Worm (Caenorhabditis elegans) whole organism, dauer: ENCODE results near the gene C05C8.7.

Source experiments
- unc-62 ChIP-seq: sonication (generic microtip); optimal IDR thresholded peaks from 2 replicates; lab custom pipeline; 2017; ENCODE audit warnings: missing biosample characterization, missing genetic modification reagents, missing genetic modification characterization

C05C8.7 gene

ce11 chrV:7246951-7247350, at the start of gene C05C8.7:
Gene C05C8.7, minus strand, starts transcription at chrV:7247050.
- TF ChIP-seq unc-62 (GFP tag; lab: Kevin White, UChicago) = no peak

- TF ChIP-seq unc-62 (GFP tag; lab: Kevin White, UChicago) = no peak
These were observed 48.4 kb upstream of the C05C8.7 start, which contains the start of gene F07G11.4 for ce11 chrV:7295270-7295669. Gene F07G11.4, minus strand, starts transcription at chrV:7295370.

ce11 chrV:7288699-7289098, 41.8 kb upstream of the C05C8.7 start, which contains the start of gene C13A2.1:
Gene C13A2.1, plus strand, starts transcription at chrV:7288999.
- TF ChIP-seq unc-62 (GFP tag; lab: Kevin White, UChicago) = no peak

ce11 chrV:7282037-7282436, 35.2 kb upstream of the C05C8.7 start, which contains the start of gene C13A2.3:
Gene C13A2.3, plus strand, starts transcription at chrV:7282337.
- no peak for TF ChIP-seq unc-62 (GFP tag; lab: Kevin White, UChicago)

- no peak for TF ChIP-seq unc-62 (GFP tag; lab: Kevin White, UChicago)
These were observed 32.2 kb upstream of the C05C8.7 start, which contains the start of gene C13A2.4 for ce11 chrV:7279090-7279489. Gene C13A2.4, plus strand, starts transcription at chrV:7279390.

- no peak for TF ChIP-seq unc-62 (GFP tag; lab: Kevin White, UChicago)
These were observed 28.6 kb upstream of the C05C8.7 start, which contains the start of gene C13A2.5 for ce11 chrV:7275491-7275890. Gene C13A2.5, plus strand, starts transcription at chrV:7275791.

- TF ChIP-seq unc-62 (GFP tag; lab: Kevin White, UChicago) = no peak
These were observed 28.1 kb upstream of the C05C8.7 start, which contains the start of gene C13A2.10 for ce11 chrV:7274992-7275391. Gene C13A2.10, minus strand, starts transcription at chrV:7275092.

ce11 chrV:7269399-7269798, 22.5 kb upstream of the C05C8.7 start, which contains the start of gene C13A2.6:
Gene C13A2.6, plus strand, starts transcription at chrV:7269699.
- no peak for TF ChIP-seq unc-62 (GFP tag; lab: Kevin White, UChicago)

ce11 chrV:7266021-7266420, 19.2 kb upstream of the C05C8.7 start, which contains the start of gene C13A2.7:
Gene C13A2.7, plus strand, starts transcription at chrV:7266321.
- no peak for TF ChIP-seq unc-62 (GFP tag; lab: Kevin White, UChicago)

- TF ChIP-seq unc-62 (GFP tag; lab: Kevin White, UChicago) = no peak
These were observed 17.2 kb upstream of the C05C8.7 start, which contains the start of gene C13A2.9 for ce11 chrV:7264042-7264441. Gene C13A2.9, minus strand, starts transcription at chrV:7264142.

ce11 chrV:7258965-7259364, 12.1 kb upstream of the C05C8.7 start, which contains the start of gene C13A2.12:
Gene C13A2.12, plus strand, starts transcription at chrV:7259265.
- no peak for TF ChIP-seq unc-62 (GFP tag; lab: Kevin White, UChicago)

- TF ChIP-seq unc-62 (GFP tag; lab: Kevin White, UChicago) = no peak
These were observed 8.2 kb upstream of the C05C8.7 start, which contains the start of gene C05C8.8 for ce11 chrV:7255095-7255494. Gene C05C8.8, minus strand, starts transcription at chrV:7255195.

- TF ChIP-seq unc-62 (GFP tag; lab: Kevin White, UChicago) = no peak
These were observed 1.5 kb upstream of the C05C8.7 start for ce11 chrV:7248227-7248953.

- no peak for TF ChIP-seq unc-62 (GFP tag; lab: Kevin White, UChicago)
These were observed 7.4 kb downstream of the C05C8.7 start, which contains the start of gene C05C8.1 for ce11 chrV:7239471-7239870. Gene C05C8.1, plus strand, starts transcription at chrV:7239771.

ce11 chrV:7237133-7237532, 9.7 kb downstream of the C05C8.7 start, which contains the start of gene hyls-1:
Gene hyls-1, plus strand, starts transcription at chrV:7237381.
- TF ChIP-seq unc-62 (GFP tag; lab: Kevin White, UChicago) = no peak

- TF ChIP-seq unc-62 (GFP tag; lab: Kevin White, UChicago) = no peak
These were observed 9.9 kb downstream of the C05C8.7 start, which contains the start of gene hpo-9 for ce11 chrV:7237094-7237132. Gene hpo-9, minus strand, starts transcription at chrV:7237130.

- no peak for TF ChIP-seq unc-62 (GFP tag; lab: Kevin White, UChicago)
These were observed 10.2 kb downstream of the C05C8.7 start for ce11 chrV:7236694-7237093.
